Fruit fly (Drosophila melanogaster) whole organism, embryonic: ENCODE results near the gene Cdc14.

Source experiments
- Ada2b ChIP-seq: fragments of 200-800 bp; sonication (Bioruptor generic); IDR thresholded peaks from 2 replicates; pipeline ENCODE4 v1.3.6; 2022; ENCODE audit warnings: missing biosample characterization, missing genetic modification characterization
- B-H2 ChIP-seq: fragments of 200-800 bp; sonication (Bioruptor generic); optimal IDR thresholded peaks from 2 replicates; lab custom pipeline; 2018; ENCODE audit warnings: missing biosample characterization, mild to moderate bottlenecking, missing genetic modification characterization
- C15 ChIP-seq: fragments of 200-800 bp; sonication (Bioruptor generic); IDR thresholded peaks from 3 replicates; pipeline ENCODE4 v1.3.6; 2022; ENCODE audit warnings: missing biosample characterization, missing genetic modification characterization
- CG11560 ChIP-seq: fragments of 200-800 bp; sonication (Bioruptor generic); IDR thresholded peaks from 3 replicates; pipeline ENCODE4 v1.3.6; 2022; ENCODE audit warnings: missing biosample characterization, missing genetic modification characterization
- CG12071 ChIP-seq: fragments of 200-800 bp; sonication (Bioruptor generic); optimal IDR thresholded peaks from 3 replicates; lab custom pipeline; 2018; ENCODE audit warnings: missing biosample characterization, mild to moderate bottlenecking, missing genetic modification characterization
- CG12104 ChIP-seq: fragments of 200-800 bp; sonication (Bioruptor generic); optimal IDR thresholded peaks from 3 replicates; lab custom pipeline; 2016; ENCODE audit warnings: missing biosample characterization, missing genetic modification characterization
- CG12659 ChIP-seq: fragments of 200-800 bp; sonication (Bioruptor generic); optimal IDR thresholded peaks from 3 replicates; lab custom pipeline; 2017; ENCODE audit warnings: mild to moderate bottlenecking, missing biosample characterization, missing genetic modification reagents, missing genetic modification characterization
- CG12942 ChIP-seq: fragments of 200-800 bp; sonication (Bioruptor generic); optimal IDR thresholded peaks from 3 replicates; lab custom pipeline; 2016; ENCODE audit warnings: missing biosample characterization, missing genetic modification characterization
- CG13123 ChIP-seq: fragments of 200-800 bp; sonication (Bioruptor generic); optimal IDR thresholded peaks from 2 replicates; lab custom pipeline; 2016; ENCODE audit warnings: missing biosample characterization, missing genetic modification characterization
- CG13287 ChIP-seq: fragments of 200-800 bp; sonication (Bioruptor generic); IDR thresholded peaks from 2 replicates; pipeline ENCODE4 v1.3.6; 2022; ENCODE audit warnings: missing biosample characterization, missing genetic modification characterization; ENCODE audit not compliant: partially characterized antibody
- CG15514 ChIP-seq: fragments of 200-800 bp; sonication (Bioruptor generic); optimal IDR thresholded peaks from 3 replicates; lab custom pipeline; 2017; ENCODE audit warnings: missing biosample characterization, missing genetic modification characterization, mild to moderate bottlenecking, moderate library complexity, missing genetic modification reagents
- CG16815 ChIP-seq: fragments of 200-800 bp; sonication (Bioruptor generic); optimal IDR thresholded peaks from 3 replicates; lab custom pipeline; 2017; ENCODE audit warnings: missing biosample characterization, mild to moderate bottlenecking, missing genetic modification characterization
- CG2202 ChIP-seq: fragments of 200-800 bp; sonication (Bioruptor generic); optimal IDR thresholded peaks from 2 replicates; lab custom pipeline; 2018; ENCODE audit warnings: missing biosample characterization, mild to moderate bottlenecking, missing genetic modification characterization
- CG2712 ChIP-seq: fragments of 200-800 bp; optimal IDR thresholded peaks from 3 replicates; lab custom pipeline; 2019; ENCODE audit warnings: missing biosample characterization, mild to moderate bottlenecking, missing genetic modification characterization, moderate library complexity
- CG3065 ChIP-seq: fragments of 200-800 bp; sonication (Bioruptor generic); optimal IDR thresholded peaks from 2 replicates; lab custom pipeline; 2016; ENCODE audit warnings: missing biosample characterization, missing genetic modification characterization
- CG34224 ChIP-seq: fragments of 200-800 bp; sonication (Bioruptor generic); IDR thresholded peaks from 3 replicates; pipeline ENCODE4 v1.3.6; 2022; ENCODE audit warnings: missing biosample characterization, missing genetic modification characterization; ENCODE audit not compliant: partially characterized antibody
- CG3838 ChIP-seq: fragments of 200-800 bp; sonication (Bioruptor generic); optimal IDR thresholded peaks from 3 replicates; lab custom pipeline; 2016; ENCODE audit warnings: missing biosample characterization, missing genetic modification characterization
- CG42726 ChIP-seq: fragments of 200-800 bp; sonication (Bioruptor generic); IDR thresholded peaks from 2 replicates; pipeline ENCODE4 v1.3.6; 2022; ENCODE audit warnings: missing biosample characterization, missing genetic modification characterization; ENCODE audit not compliant: partially characterized antibody
- CG6272 ChIP-seq: fragments of 200-800 bp; sonication (Bioruptor generic); IDR thresholded peaks from 2 replicates; pipeline ENCODE4 v1.3.6; 2022; ENCODE audit warnings: missing biosample characterization, missing genetic modification characterization
- CG6813 ChIP-seq: fragments of 200-800 bp; sonication (Bioruptor generic); optimal IDR thresholded peaks from 2 replicates; lab custom pipeline; 2017; ENCODE audit warnings: missing biosample characterization, missing genetic modification characterization, mild to moderate bottlenecking, moderate library complexity, missing genetic modification reagents
- CG7556 ChIP-seq: fragments of 200-800 bp; sonication (Bioruptor generic); optimal IDR thresholded peaks from 2 replicates; lab custom pipeline; 2017; ENCODE audit warnings: missing biosample characterization, mild to moderate bottlenecking, missing genetic modification characterization
- Deaf1 ChIP-seq: fragments of 200-800 bp; optimal IDR thresholded peaks from 3 replicates; lab custom pipeline; 2019; ENCODE audit warnings: missing biosample characterization, mild to moderate bottlenecking, missing genetic modification characterization, moderate library complexity
- Doc3 ChIP-seq: fragments of 200-800 bp; sonication (Bioruptor generic); IDR thresholded peaks from 3 replicates; pipeline ENCODE4 v1.3.6; 2022; ENCODE audit warnings: missing biosample characterization, missing genetic modification characterization; ENCODE audit not compliant: partially characterized antibody
- Eip74EF ChIP-seq, 2 experiments: fragments of 200-800 bp in 1 of 2; fragments of >200 bp in 1 of 2; sonication (Bioruptor generic) in 1 of 2; optimal IDR thresholded peaks; 2 replicates each; lab custom pipeline; 2017 to 2019; ENCODE audit warnings: missing biosample characterization in 2 of 2, missing genetic modification characterization in 2 of 2, mild to moderate bottlenecking in 1 of 2, moderate library complexity in 1 of 2
- Elba2 ChIP-seq: fragments of 200-800 bp; sonication (Bioruptor generic); optimal IDR thresholded peaks from 3 replicates; lab custom pipeline; 2016; ENCODE audit warnings: missing biosample characterization, missing genetic modification characterization
- Fer3 ChIP-seq: fragments of 200-800 bp; sonication (Bioruptor generic); optimal IDR thresholded peaks from 2 replicates; lab custom pipeline; 2018; ENCODE audit warnings: missing biosample characterization, mild to moderate bottlenecking, missing genetic modification characterization, moderate library complexity
- H15 ChIP-seq: fragments of 200-800 bp; sonication (Bioruptor generic); IDR thresholded peaks from 3 replicates; pipeline ENCODE4 v1.3.6; 2022; ENCODE audit warnings: missing biosample characterization, missing genetic modification characterization
- Hr39 ChIP-seq: fragments of >200 bp; optimal IDR thresholded peaks from 2 replicates; lab custom pipeline; 2017
- Mad ChIP-seq: fragments of 200-800 bp; sonication (Bioruptor generic); optimal IDR thresholded peaks from 2 replicates; lab custom pipeline; 2016; ENCODE audit warnings: missing biosample characterization, missing genetic modification characterization
- Meics ChIP-seq: fragments of 200-800 bp; sonication (Bioruptor generic); optimal IDR thresholded peaks from 2 replicates; lab custom pipeline; 2017; ENCODE audit warnings: missing biosample characterization, mild to moderate bottlenecking, missing genetic modification characterization
- NFAT ChIP-seq: fragments of 200-800 bp; sonication (Bioruptor generic); IDR thresholded peaks from 2 replicates; pipeline ENCODE4 v1.3.6; 2022; ENCODE audit warnings: missing biosample characterization, missing genetic modification characterization
- abd-A ChIP-seq: fragments of 200-800 bp; sonication (Bioruptor generic); optimal IDR thresholded peaks from 3 replicates; lab custom pipeline; 2019; ENCODE audit warnings: missing biosample characterization, mild to moderate bottlenecking, missing genetic modification characterization, moderate library complexity
- amos ChIP-seq: fragments of 200-800 bp; sonication (Bioruptor generic); IDR thresholded peaks from 2 replicates; pipeline ENCODE4 v1.3.6; 2022; ENCODE audit warnings: missing biosample characterization, missing genetic modification characterization; ENCODE audit not compliant: partially characterized antibody
- bigmax ChIP-seq: fragments of 200-800 bp; sonication (Bioruptor generic); optimal IDR thresholded peaks from 2 replicates; lab custom pipeline; 2018; ENCODE audit warnings: missing biosample characterization, mild to moderate bottlenecking, missing genetic modification characterization
- chm ChIP-seq: fragments of 200-800 bp; sonication (Bioruptor generic); IDR thresholded peaks from 2 replicates; pipeline ENCODE4 v1.3.6; 2022; ENCODE audit warnings: missing biosample characterization, missing genetic modification characterization
- danr ChIP-seq: fragments of 200-800 bp; sonication (Bioruptor generic); IDR thresholded peaks from 2 replicates; pipeline ENCODE4 v1.3.6; 2022; ENCODE audit warnings: missing biosample characterization, missing genetic modification characterization
- eve ChIP-seq, 2 experiments: fragments of >200 bp; optimal IDR thresholded peaks; 2 replicates each; lab custom pipeline; 2017; ENCODE audit warnings: missing biosample characterization in 2 of 2, missing genetic modification characterization in 2 of 2
- exex ChIP-seq: fragments of 200-800 bp; sonication (Bioruptor generic); optimal IDR thresholded peaks from 4 replicates; lab custom pipeline; 2018; ENCODE audit warnings: missing biosample characterization, mild to moderate bottlenecking, missing genetic modification characterization, moderate library complexity
- grn ChIP-seq: fragments of 200-800 bp; sonication (Bioruptor generic); optimal IDR thresholded peaks from 3 replicates; lab custom pipeline; 2017; ENCODE audit warnings: missing biosample characterization, missing genetic modification characterization
- ken ChIP-seq: fragments of 200-800 bp; sonication (Bioruptor generic); IDR thresholded peaks from 3 replicates; pipeline ENCODE4 v1.3.6; 2022; ENCODE audit warnings: missing biosample characterization, missing genetic modification characterization
- mam ChIP-seq: fragments of 200-800 bp; sonication (Bioruptor generic); optimal IDR thresholded peaks from 3 replicates; lab custom pipeline; 2016; ENCODE audit warnings: missing biosample characterization, missing genetic modification characterization
- mld ChIP-seq: fragments of 200-800 bp; sonication (Bioruptor generic); IDR thresholded peaks from 3 replicates; pipeline ENCODE4 v1.3.6; 2022; ENCODE audit warnings: missing biosample characterization, missing genetic modification characterization; ENCODE audit not compliant: partially characterized antibody
- nom ChIP-seq: fragments of 200-800 bp; sonication (Bioruptor generic); optimal IDR thresholded peaks from 2 replicates; lab custom pipeline; 2017; ENCODE audit warnings: missing biosample characterization, missing genetic modification characterization, mild to moderate bottlenecking, moderate library complexity, missing genetic modification reagents
- run ChIP-seq: fragments of 200-800 bp; sonication (Bioruptor generic); optimal IDR thresholded peaks from 3 replicates; lab custom pipeline; 2018; ENCODE audit warnings: missing biosample characterization, mild to moderate bottlenecking, missing genetic modification characterization
- salm ChIP-seq: fragments of 200-800 bp; sonication (Bioruptor generic); optimal IDR thresholded peaks from 2 replicates; lab custom pipeline; 2018; ENCODE audit warnings: missing biosample characterization, mild to moderate bottlenecking, missing genetic modification characterization
- sug ChIP-seq: fragments of 200-800 bp; optimal IDR thresholded peaks from 2 replicates; lab custom pipeline; 2019; ENCODE audit warnings: missing biosample characterization, mild to moderate bottlenecking, missing genetic modification characterization, moderate library complexity
- tap ChIP-seq: fragments of 200-800 bp; optimal IDR thresholded peaks from 3 replicates; lab custom pipeline; 2019; ENCODE audit warnings: missing biosample characterization, mild to moderate bottlenecking, missing genetic modification characterization, moderate library complexity
- tin ChIP-seq: fragments of 200-800 bp; sonication (Bioruptor generic); optimal IDR thresholded peaks from 3 replicates; lab custom pipeline; 2016; ENCODE audit warnings: missing biosample characterization, missing genetic modification characterization
- tx ChIP-seq: fragments of 200-800 bp; sonication (Bioruptor generic); optimal IDR thresholded peaks from 2 replicates; lab custom pipeline; 2016; ENCODE audit warnings: missing biosample characterization, missing genetic modification characterization
- vfl ChIP-seq: fragments of 200-800 bp; sonication (Bioruptor generic); optimal IDR thresholded peaks from 2 replicates; lab custom pipeline; 2016; ENCODE audit warnings: missing biosample characterization, missing genetic modification characterization

Cdc14 gene

DNA sequence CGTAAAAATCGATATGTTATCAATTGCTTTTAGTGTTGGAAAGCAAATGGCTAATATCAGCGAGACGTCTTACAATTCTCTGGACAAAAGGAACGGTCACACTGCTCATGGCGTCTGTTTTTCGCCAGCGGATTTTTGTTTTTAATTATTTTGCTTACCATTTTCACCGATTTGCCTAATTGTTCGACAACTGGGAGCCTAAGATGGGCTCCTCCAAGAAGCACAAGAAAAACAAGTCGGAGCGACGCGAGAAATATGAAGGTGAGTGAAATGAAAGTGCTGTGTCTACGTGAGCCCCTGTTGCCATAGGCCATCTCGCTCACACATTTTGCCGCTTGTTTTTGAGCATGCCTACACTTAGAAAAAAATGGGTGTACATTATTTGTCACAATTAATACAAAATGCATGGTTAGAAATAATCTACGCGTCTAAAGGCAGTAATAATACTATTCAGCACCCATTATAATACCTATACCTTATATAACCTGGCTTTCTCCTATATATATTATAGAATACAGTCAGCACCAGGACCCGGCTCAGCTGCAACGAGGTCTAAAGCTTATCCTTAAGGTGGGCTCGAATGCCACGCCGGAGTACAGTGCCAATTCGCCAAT is 27.6 kb downstream of the Cdc14 start, which contains the start of gene Brd7-9 (continued):
- TF ChIP-seq CG3065 = no peak
- peak; percentile 65 for TF ChIP-seq Ada2b
- peak; percentile 47 for TF ChIP-seq amos (GFP tag; lab: Robert Waterston, UW)
- peak; percentile 50 for TF ChIP-seq danr (GFP tag; lab: Robert Waterston, UW)
- TF ChIP-seq Elba2 (GFP tag; lab: Kevin White, UChicago) = no peak
- TF ChIP-seq tap (tag; lab: Kevin White, UChicago) = peak; percentile 50
- peak; percentile 80 for TF ChIP-seq Meics (GFP tag; lab: Kevin White, UChicago)
- no peak for TF ChIP-seq mld
- TF ChIP-seq CG12942 (GFP tag; lab: Kevin White, UChicago) = peak; percentile 43
- TF ChIP-seq CG6813 (GFP tag; lab: Kevin White, UChicago) = peak; percentile 76
- no peak for TF ChIP-seq tx (GFP tag; lab: Kevin White, UChicago)
- TF ChIP-seq Mad (GFP tag; lab: Kevin White, UChicago) = no peak
- TF ChIP-seq Fer3 (tag; lab: Kevin White, UChicago) = peak; percentile 62
- TF ChIP-seq CG2202 (tag; lab: Kevin White, UChicago) = peak; percentile 55
- peak; percentile 78 for TF ChIP-seq CG7556 (GFP tag; lab: Kevin White, UChicago)
- no peak for TF ChIP-seq vfl (GFP tag; lab: Kevin White, UChicago)
- peak; percentile 3 for TF ChIP-seq CG16815 (GFP tag; lab: Kevin White, UChicago)
- TF ChIP-seq run (tag; lab: Kevin White, UChicago) = peak; percentile 5
- peak; percentile 29 for TF ChIP-seq salm (tag; lab: Kevin White, UChicago)
- no peak for TF ChIP-seq exex (tag; lab: Kevin White, UChicago)
- TF ChIP-seq CG12659 (GFP tag; lab: Kevin White, UChicago) = peak; percentile 62
- peak; percentile 76 for TF ChIP-seq CG2712 (tag; lab: Kevin White, UChicago)
- TF ChIP-seq CG13287 (GFP tag; lab: Robert Waterston, UW) = peak; percentile 65
- no peak for TF ChIP-seq CG11560 (tag; lab: Robert Waterston, UW)
- TF ChIP-seq Hr39 (lab: Kevin White, UChicago) = no peak
- TF ChIP-seq CG34224 (GFP tag; lab: Robert Waterston, UW) = no peak
- TF ChIP-seq H15 (GFP tag; lab: Robert Waterston, UW) = peak; percentile 58; the same call in 2 of the 3 replicates
- TF ChIP-seq CG12104 = peak; percentile 56
- TF ChIP-seq CG6272 (GFP tag; lab: Robert Waterston, UW) = no peak
- TF ChIP-seq Eip74EF (GFP tag; optimal IDR thresholded peaks at IDR 0.05; lab: Kevin White, UChicago) = peak in 1 of 2 experiments; percentile 64
- TF ChIP-seq CG3838 (GFP tag; lab: Kevin White, UChicago) = peak; percentile 44
- no peak for TF ChIP-seq abd-A (tag; lab: Kevin White, UChicago)
- no peak for TF ChIP-seq grn
- no peak for TF ChIP-seq Doc3 (GFP tag; lab: Robert Waterston, UW)
- peak; percentile 8 for TF ChIP-seq Deaf1 (tag; lab: Kevin White, UChicago)
- no peak for TF ChIP-seq nom
- no peak for TF ChIP-seq B-H2 (GFP tag; lab: Kevin White, UChicago)
- peak; percentile 92 for TF ChIP-seq chm (GFP tag; lab: Robert Waterston, UW)
- peak; percentile 63; the same call in 1 of the 3 replicates for TF ChIP-seq C15 (GFP tag; lab: Robert Waterston, UW)
- no peak for TF ChIP-seq CG42726 (GFP tag; lab: Robert Waterston, UW)
- TF ChIP-seq ken (GFP tag; lab: Robert Waterston, UW) = peak; percentile 72; the same call in 2 of the 3 replicates
- peak; percentile 21 for TF ChIP-seq CG13123
- peak; percentile 57 for TF ChIP-seq CG15514
- TF ChIP-seq NFAT = peak; percentile 84
- peak; percentile 29 for TF ChIP-seq sug
- TF ChIP-seq bigmax = no peak
- peak; percentile 86 for TF ChIP-seq CG12071 (GFP tag; lab: Kevin White, UChicago)
- peak; percentile 64 for TF ChIP-seq mam (GFP tag; lab: Kevin White, UChicago)
- no peak for TF ChIP-seq eve (GFP tag; optimal IDR thresholded peaks at IDR 0.05; lab: Kevin White, UChicago)
- TF ChIP-seq tin (GFP tag; lab: Kevin White, UChicago) = peak; percentile 73
